Fruit fly (Drosophila melanogaster) whole organism, embryonic: ENCODE measurements around the gene CG15254.
A peak's percentile ranks its signal among the peaks of the same experiment; 100 is the strongest.

Experiments
- Atf6 ChIP-seq: fragments of 200-800 bp; sonication (Bioruptor generic); IDR thresholded peaks from 2 replicates; pipeline ENCODE4 v1.3.6; 2022; ENCODE audit warnings: missing biosample characterization, missing genetic modification characterization
- Bdp1 ChIP-seq: fragments of 200-800 bp; sonication (Bioruptor generic); optimal IDR thresholded peaks from 3 replicates; lab custom pipeline; 2016; ENCODE audit warnings: missing biosample characterization, missing genetic modification characterization
- CG10543 ChIP-seq: fragments of 200-800 bp; sonication (Bioruptor generic); optimal IDR thresholded peaks from 3 replicates; lab custom pipeline; 2017; ENCODE audit warnings: missing biosample characterization, mild to moderate bottlenecking, missing genetic modification characterization, moderate library complexity
- CG11560 ChIP-seq: fragments of 200-800 bp; sonication (Bioruptor generic); IDR thresholded peaks from 3 replicates; pipeline ENCODE4 v1.3.6; 2022; ENCODE audit warnings: missing biosample characterization, missing genetic modification characterization
- CG11723 ChIP-seq: fragments of 200-800 bp; sonication (Bioruptor generic); optimal IDR thresholded peaks from 2 replicates; lab custom pipeline; 2017; ENCODE audit warnings: missing biosample characterization, mild to moderate bottlenecking, missing genetic modification characterization
- CG12071 ChIP-seq: fragments of 200-800 bp; sonication (Bioruptor generic); optimal IDR thresholded peaks from 3 replicates; lab custom pipeline; 2018; ENCODE audit warnings: missing biosample characterization, mild to moderate bottlenecking, missing genetic modification characterization
- CG12236 ChIP-seq: fragments of 200-800 bp; sonication (Bioruptor generic); optimal IDR thresholded peaks from 2 replicates; lab custom pipeline; 2016; ENCODE audit warnings: missing biosample characterization, missing genetic modification characterization
- CG12769 ChIP-seq: fragments of 200-800 bp; sonication (Bioruptor generic); optimal IDR thresholded peaks from 2 replicates; lab custom pipeline; 2019; ENCODE audit warnings: missing biosample characterization, mild to moderate bottlenecking, missing genetic modification characterization, moderate library complexity
- CG13296 ChIP-seq: fragments of 200-800 bp; sonication (Bioruptor generic); optimal IDR thresholded peaks from 3 replicates; lab custom pipeline; 2018; ENCODE audit warnings: missing biosample characterization, mild to moderate bottlenecking, missing genetic modification characterization
- CG15011 ChIP-seq: fragments of 200-800 bp; sonication (Bioruptor generic); optimal IDR thresholded peaks from 3 replicates; lab custom pipeline; 2018; ENCODE audit warnings: missing biosample characterization, mild to moderate bottlenecking, missing genetic modification characterization
- CG17385 ChIP-seq: fragments of 200-800 bp; sonication (Bioruptor generic); optimal IDR thresholded peaks from 3 replicates; lab custom pipeline; 2018; ENCODE audit warnings: missing biosample characterization, mild to moderate bottlenecking, missing genetic modification characterization
- CG17612 ChIP-seq: fragments of 200-800 bp; sonication (Bioruptor generic); IDR thresholded peaks from 2 replicates; pipeline ENCODE4 v1.3.6; 2022; ENCODE audit warnings: missing biosample characterization, missing genetic modification characterization
- CG18599 ChIP-seq: fragments of 200-800 bp; sonication (Bioruptor generic); optimal IDR thresholded peaks from 3 replicates; lab custom pipeline; 2017; ENCODE audit warnings: missing biosample characterization, missing genetic modification characterization, mild to moderate bottlenecking, moderate library complexity, missing genetic modification reagents
- CG33557 ChIP-seq: fragments of 200-800 bp; sonication (Bioruptor generic); optimal IDR thresholded peaks from 2 replicates; lab custom pipeline; 2019; ENCODE audit warnings: missing biosample characterization, mild to moderate bottlenecking, missing genetic modification characterization, moderate library complexity
- CG34376 ChIP-seq: fragments of 200-800 bp; sonication (Bioruptor generic); optimal IDR thresholded peaks from 2 replicates; lab custom pipeline; 2018; ENCODE audit warnings: missing biosample characterization, mild to moderate bottlenecking, missing genetic modification characterization
- CG3726 ChIP-seq: fragments of 200-800 bp; sonication (Bioruptor generic); IDR thresholded peaks from 3 replicates; pipeline ENCODE4, ENCODE4 v1.3.6; 2022; ENCODE audit warnings: missing biosample characterization, missing genetic modification characterization
- CG3838 ChIP-seq: fragments of 200-800 bp; sonication (Bioruptor generic); optimal IDR thresholded peaks from 3 replicates; lab custom pipeline; 2016; ENCODE audit warnings: missing biosample characterization, missing genetic modification characterization
- CG4424 ChIP-seq: fragments of 200-800 bp; sonication (Bioruptor generic); optimal IDR thresholded peaks from 3 replicates; lab custom pipeline; 2016; ENCODE audit warnings: missing biosample characterization, missing genetic modification characterization
- CG7786 ChIP-seq: fragments of 200-800 bp; sonication (Bioruptor generic); optimal IDR thresholded peaks from 2 replicates; lab custom pipeline; 2016; ENCODE audit warnings: missing biosample characterization, missing genetic modification characterization
- CG8478 ChIP-seq: fragments of >200 bp; optimal IDR thresholded peaks from 2 replicates; lab custom pipeline; 2018
- CG9437 ChIP-seq: fragments of 200-800 bp; sonication (Bioruptor generic); optimal IDR thresholded peaks from 2 replicates; lab custom pipeline; 2018; ENCODE audit warnings: missing biosample characterization, mild to moderate bottlenecking, missing genetic modification characterization
- Fer2 ChIP-seq: fragments of 200-800 bp; sonication (Bioruptor generic); optimal IDR thresholded peaks from 2 replicates; lab custom pipeline; 2018; ENCODE audit warnings: missing biosample characterization, mild to moderate bottlenecking, missing genetic modification characterization, moderate library complexity
- MBD-R2 ChIP-seq: fragments of 200-800 bp; sonication (Bioruptor generic); IDR thresholded peaks from 2 replicates; pipeline ENCODE4 v1.3.6; 2022; ENCODE audit warnings: missing biosample characterization, missing genetic modification characterization
- Mad ChIP-seq: fragments of 200-800 bp; sonication (Bioruptor generic); optimal IDR thresholded peaks from 2 replicates; lab custom pipeline; 2016; ENCODE audit warnings: missing biosample characterization, missing genetic modification characterization
- Neu2 ChIP-seq: fragments of 200-800 bp; sonication (Bioruptor generic); optimal IDR thresholded peaks from 3 replicates; lab custom pipeline; 2016; ENCODE audit warnings: missing biosample characterization, missing genetic modification characterization, borderline replicate concordance
- Nf-YC ChIP-seq: fragments of 200-800 bp; optimal IDR thresholded peaks from 3 replicates; lab custom pipeline; 2019; ENCODE audit warnings: missing biosample characterization, mild to moderate bottlenecking, missing genetic modification characterization, moderate library complexity
- Oaz ChIP-seq: fragments of 200-800 bp; sonication (Bioruptor generic); IDR thresholded peaks from 2 replicates; pipeline ENCODE4 v1.3.6; 2022; ENCODE audit warnings: missing biosample characterization, missing genetic modification characterization
- Trl ChIP-seq, 3 experiments: fragments of >200 bp in 2 of 3; fragments of 200-800 bp in 1 of 3; sonication (Bioruptor generic) in 1 of 3; optimal IDR thresholded peaks; 2 replicates in 1 of 3; 3 replicates in 2 of 3; lab custom pipeline; 2016 to 2017; ENCODE audit warnings: missing biosample characterization in 1 of 3, missing genetic modification characterization in 1 of 3
- Usf ChIP-seq: fragments of 200-800 bp; sonication (Bioruptor generic); optimal IDR thresholded peaks from 2 replicates; lab custom pipeline; 2017; ENCODE audit warnings: missing genotype, missing biosample characterization, missing genetic modification characterization
- bcd ChIP-seq: fragments of 200-800 bp; sonication (Bioruptor generic); optimal IDR thresholded peaks from 2 replicates; lab custom pipeline; 2017; ENCODE audit warnings: missing biosample characterization, mild to moderate bottlenecking, missing genetic modification characterization
- btn ChIP-seq: fragments of 200-800 bp; sonication (Bioruptor generic); optimal IDR thresholded peaks from 2 replicates; lab custom pipeline; 2016; ENCODE audit warnings: missing biosample characterization, missing genetic modification characterization
- crp ChIP-seq, 2 experiments: fragments of 200-800 bp; sonication (Bioruptor generic); optimal IDR thresholded peaks; 2 replicates in 1 of 2; 3 replicates in 1 of 2; lab custom pipeline; 2017; ENCODE audit warnings: missing biosample characterization in 2 of 2, missing genetic modification characterization in 2 of 2, mild to moderate bottlenecking in 1 of 2, moderate library complexity in 1 of 2
- danr ChIP-seq: fragments of 200-800 bp; sonication (Bioruptor generic); IDR thresholded peaks from 2 replicates; pipeline ENCODE4 v1.3.6; 2022; ENCODE audit warnings: missing biosample characterization, missing genetic modification characterization
- dm ChIP-seq: fragments of 200-800 bp; sonication (Bioruptor generic); optimal IDR thresholded peaks from 3 replicates; lab custom pipeline; 2016; ENCODE audit warnings: missing biosample characterization, missing genetic modification characterization
- dmrt99B ChIP-seq: fragments of 200-800 bp; sonication (Bioruptor generic); optimal IDR thresholded peaks from 2 replicates; lab custom pipeline; 2018; ENCODE audit warnings: missing biosample characterization, mild to moderate bottlenecking, missing genetic modification characterization, moderate library complexity
- exex ChIP-seq: fragments of 200-800 bp; sonication (Bioruptor generic); optimal IDR thresholded peaks from 4 replicates; lab custom pipeline; 2018; ENCODE audit warnings: missing biosample characterization, mild to moderate bottlenecking, missing genetic modification characterization, moderate library complexity
- grau ChIP-seq: fragments of 200-800 bp; optimal IDR thresholded peaks from 3 replicates; lab custom pipeline; 2019; ENCODE audit warnings: missing biosample characterization, mild to moderate bottlenecking, missing genetic modification characterization, moderate library complexity
- gt ChIP-seq: fragments of 200-800 bp; sonication (Bioruptor generic); IDR thresholded peaks from 2 replicates; pipeline ENCODE4 v1.3.6; 2022; ENCODE audit warnings: missing biosample characterization, missing genetic modification characterization
- inv ChIP-seq: fragments of 200-800 bp; sonication (Bioruptor generic); IDR thresholded peaks from 2 replicates; pipeline ENCODE4 v1.3.6; 2022; ENCODE audit warnings: missing biosample characterization, missing genetic modification characterization; ENCODE audit not compliant: partially characterized antibody
- ken ChIP-seq: fragments of 200-800 bp; sonication (Bioruptor generic); IDR thresholded peaks from 3 replicates; pipeline ENCODE4 v1.3.6; 2022; ENCODE audit warnings: missing biosample characterization, missing genetic modification characterization
- mam ChIP-seq: fragments of 200-800 bp; sonication (Bioruptor generic); optimal IDR thresholded peaks from 3 replicates; lab custom pipeline; 2016; ENCODE audit warnings: missing biosample characterization, missing genetic modification characterization
- nau ChIP-seq: fragments of 200-800 bp; sonication (Bioruptor generic); optimal IDR thresholded peaks from 3 replicates; lab custom pipeline; 2017; ENCODE audit warnings: missing biosample characterization, mild to moderate bottlenecking, missing genetic modification characterization, missing genetic modification reagents
- peb ChIP-seq: fragments of 200-800 bp; sonication (Bioruptor generic); IDR thresholded peaks from 2 replicates; pipeline ENCODE4 v1.3.6; 2022; ENCODE audit warnings: missing biosample characterization, missing genetic modification characterization
- repo ChIP-seq: fragments of 200-800 bp; sonication (Bioruptor generic); optimal IDR thresholded peaks from 2 replicates; lab custom pipeline; 2016; ENCODE audit warnings: missing biosample characterization, missing genetic modification characterization
- sna ChIP-seq: fragments of 200-800 bp; sonication (Bioruptor generic); IDR thresholded peaks from 2 replicates; pipeline ENCODE4 v1.3.6; 2022; ENCODE audit warnings: missing biosample characterization, missing genetic modification characterization; ENCODE audit not compliant: partially characterized antibody
- so ChIP-seq: fragments of 200-800 bp; sonication (Bioruptor generic); IDR thresholded peaks from 3 replicates; pipeline ENCODE4 v1.3.6; 2022; ENCODE audit warnings: missing biosample characterization, missing genetic modification characterization
- trh ChIP-seq: fragments of 200-800 bp; sonication (Bioruptor generic); optimal IDR thresholded peaks from 2 replicates; lab custom pipeline; 2016; ENCODE audit warnings: missing biosample characterization, missing genetic modification characterization
- tup ChIP-seq: fragments of 200-800 bp; sonication (Bioruptor generic); optimal IDR thresholded peaks from 2 replicates; lab custom pipeline; 2016; ENCODE audit warnings: missing biosample characterization, mild to moderate bottlenecking, missing genetic modification characterization, moderate library complexity
- twi ChIP-seq: fragments of 200-800 bp; optimal IDR thresholded peaks from 2 replicates; lab custom pipeline; 2019; ENCODE audit warnings: missing biosample characterization, mild to moderate bottlenecking, missing genetic modification characterization, moderate library complexity
- z ChIP-seq: fragments of 200-800 bp; sonication (Bioruptor generic); IDR thresholded peaks from 3 replicates; pipeline ENCODE4 v1.3.6; 2022; ENCODE audit warnings: missing biosample characterization, missing genetic modification characterization

The CG15254 gene

DNA sequence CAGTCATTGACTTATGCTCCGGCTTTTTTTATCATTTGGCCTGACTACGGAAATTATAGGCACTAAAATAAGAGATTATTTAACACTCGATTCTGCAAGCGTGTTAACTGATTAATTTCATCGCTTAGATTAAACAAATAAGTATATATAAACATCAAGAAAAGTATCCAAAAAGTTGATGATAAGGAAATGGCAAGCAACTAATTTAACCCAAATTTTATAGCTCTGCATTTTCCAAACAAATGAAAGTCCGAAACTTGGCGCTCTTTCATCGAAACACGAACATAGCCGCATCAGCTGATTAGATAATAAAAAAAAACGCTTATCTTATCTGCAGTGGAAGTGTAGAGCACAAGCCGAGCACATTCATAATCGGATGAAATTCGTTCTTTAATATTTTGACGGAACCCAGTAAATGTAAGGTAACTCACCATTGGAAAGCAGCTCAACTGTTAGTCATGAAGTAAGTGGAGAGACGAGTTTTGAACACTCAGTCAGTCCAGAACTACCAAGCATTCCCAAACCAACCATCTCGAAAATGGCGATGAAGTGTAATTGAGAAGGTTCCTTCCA lies 15.1 kb upstream of the CG15254 start, which contains the start of gene CG18480 (continued):
- TF ChIP-seq ken (GFP tag; lab: Robert Waterston, UW) = peak; percentile 47; the same call in 1 of the 3 replicates
- TF ChIP-seq dm (GFP tag; lab: Kevin White, UChicago) = peak; percentile 2
- TF ChIP-seq so (GFP tag; lab: Robert Waterston, UW) = no peak
- peak; percentile 8 for TF ChIP-seq bcd (GFP tag; lab: Kevin White, UChicago)
- TF ChIP-seq tup = no peak
- TF ChIP-seq Usf (GFP tag; lab: Kevin White, UChicago) = no peak
- no peak for TF ChIP-seq trh
- TF ChIP-seq CG33557 (GFP tag; lab: Kevin White, UChicago) = no peak
- TF ChIP-seq Trl (optimal IDR thresholded peaks at IDR 0.05; lab: Kevin White, UChicago) = no peak
- peak; percentile 45 for TF ChIP-seq Trl (GFP tag; optimal IDR thresholded peaks at IDR 0.05; lab: Kevin White, UChicago)
- no peak for TF ChIP-seq btn (GFP tag; lab: Kevin White, UChicago)
- TF ChIP-seq CG10543 (GFP tag; lab: Kevin White, UChicago) = peak; percentile 62
- no peak for TF ChIP-seq CG12236 (GFP tag; lab: Kevin White, UChicago)
- TF ChIP-seq Nf-YC (tag; lab: Kevin White, UChicago) = no peak
- TF ChIP-seq CG13296 (GFP tag; lab: Kevin White, UChicago) = peak; percentile 12
- TF ChIP-seq CG11560 (tag; lab: Robert Waterston, UW) = no peak
- TF ChIP-seq danr = no peak
- no peak for TF ChIP-seq CG4424 (GFP tag; lab: Kevin White, UChicago)
- TF ChIP-seq crp (GFP tag; optimal IDR thresholded peaks at IDR 0.05; lab: Kevin White, UChicago) = peak in 1 of 2 experiments; percentile 25
- no peak for TF ChIP-seq sna (GFP tag; lab: Robert Waterston, UW)
- TF ChIP-seq repo = no peak
- peak; percentile 82 for TF ChIP-seq CG18599
- no peak for TF ChIP-seq CG9437
- peak; percentile 81 for TF ChIP-seq exex
- TF ChIP-seq dmrt99B (tag; lab: Kevin White, UChicago) = peak; percentile 42
- TF ChIP-seq CG7786 (GFP tag; lab: Kevin White, UChicago) = peak; percentile 46
- no peak for TF ChIP-seq Oaz (GFP tag; lab: Robert Waterston, UW)
- no peak for TF ChIP-seq gt (GFP tag; lab: Robert Waterston, UW)
- TF ChIP-seq Fer2 (tag; lab: Kevin White, UChicago) = peak; percentile 35
- no peak for TF ChIP-seq twi (tag; lab: Kevin White, UChicago)
- TF ChIP-seq nau (GFP tag; lab: Kevin White, UChicago) = no peak
- TF ChIP-seq Atf6 (GFP tag; lab: Robert Waterston, UW) = no peak
- no peak for TF ChIP-seq Bdp1 (GFP tag; lab: Kevin White, UChicago)
- TF ChIP-seq CG11723 (GFP tag; lab: Kevin White, UChicago) = peak; percentile 13
- 0 out of 3 replicates have a peak, but pooled peaks have one; percentile 36 for TF ChIP-seq CG3726
- TF ChIP-seq grau (tag; lab: Kevin White, UChicago) = no peak
- no peak for TF ChIP-seq Mad (GFP tag; lab: Kevin White, UChicago)
- peak; percentile 33 for TF ChIP-seq CG12071 (GFP tag; lab: Kevin White, UChicago)
- TF ChIP-seq CG15011 (GFP tag; lab: Kevin White, UChicago) = no peak
- peak; percentile 57 for TF ChIP-seq CG12769 (tag; lab: Kevin White, UChicago)
- 0 out of 2 replicates have a peak, but pooled peaks have one; percentile 22 for TF ChIP-seq CG17612 (GFP tag; lab: Robert Waterston, UW)
- no peak for TF ChIP-seq CG3838 (GFP tag; lab: Kevin White, UChicago)
- peak; percentile 47 for TF ChIP-seq CG17385 (GFP tag; lab: Kevin White, UChicago)
- TF ChIP-seq z = no peak
- no peak for TF ChIP-seq peb
- TF ChIP-seq MBD-R2 (GFP tag; lab: Robert Waterston, UW) = no peak
- no peak for TF ChIP-seq inv
- TF ChIP-seq CG34376 = peak; percentile 29
- TF ChIP-seq CG8478 (lab: Kevin White, UChicago) = no peak
- TF ChIP-seq mam (GFP tag; lab: Kevin White, UChicago) = peak; percentile 69
- no peak for TF ChIP-seq Neu2 (GFP tag; lab: Kevin White, UChicago)
